Worm (Caenorhabditis elegans): ENCODE measurements around the gene str-185.

DNA sequence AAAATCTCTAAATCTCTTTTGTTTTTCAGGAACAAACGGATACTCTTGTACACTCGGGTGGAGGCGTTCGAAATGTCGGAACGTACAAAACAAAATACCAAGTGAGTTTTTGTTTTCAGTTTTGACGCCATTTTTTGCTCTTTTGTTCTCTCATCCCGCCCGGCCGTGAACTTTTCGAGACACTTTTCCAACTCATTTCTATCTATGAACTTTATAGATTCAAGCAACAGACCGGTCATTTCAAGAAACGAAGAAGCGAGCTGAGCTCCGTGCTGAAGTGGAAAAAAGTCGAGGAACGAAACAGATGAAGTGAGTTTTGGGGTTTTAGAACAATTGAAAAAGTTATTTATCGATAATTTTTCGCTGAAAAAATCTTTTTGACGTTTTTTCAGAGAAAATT, 19.3 kb downstream of the str-185 start:
- TF ChIP-seq cog-1 (tag; optimal IDR thresholded peaks at IDR 0.05) (no peak), ztf-29 (GFP tag; IDR thresholded peaks at IDR 0.05) (no peak), ztf-23 (GFP tag; IDR thresholded peaks at IDR 0.05) (no peak), flt-1 (GFP tag; IDR thresholded peaks at IDR 0.05) (no peak), T22C8.4 (GFP tag; IDR thresholded peaks at IDR 0.05) (no peak), tab-1 (GFP tag; IDR thresholded peaks at IDR 0.05) (no peak)

All from whole organism, midembryonic.